Fruit fly (Drosophila melanogaster) whole organism, embryonic: ENCODE data around the gene pdm2.

Experiments
- ATbp ChIP-seq: fragments of 200-800 bp; sonication (Bioruptor generic); optimal IDR thresholded peaks from 2 replicates; lab custom pipeline; 2017; ENCODE audit warnings: missing biosample characterization, mild to moderate bottlenecking, missing genetic modification characterization, missing genetic modification reagents
- Asciz ChIP-seq: fragments of 200-800 bp; sonication (Bioruptor generic); optimal IDR thresholded peaks from 2 replicates; lab custom pipeline; 2017; ENCODE audit warnings: missing biosample characterization, mild to moderate bottlenecking, missing genetic modification characterization, missing genetic modification reagents
- Atf6 ChIP-seq: fragments of 200-800 bp; sonication (Bioruptor generic); IDR thresholded peaks from 2 replicates; pipeline ENCODE4 v1.3.6; 2022; ENCODE audit warnings: missing biosample characterization, missing genetic modification characterization
- CG10209 ChIP-seq: fragments of 200-800 bp; sonication (Bioruptor generic); optimal IDR thresholded peaks from 3 replicates; lab custom pipeline; 2017; ENCODE audit warnings: missing biosample characterization, mild to moderate bottlenecking, missing genetic modification characterization, missing genetic modification reagents
- CG10321 ChIP-seq: fragments of 200-800 bp; sonication (Bioruptor generic); IDR thresholded peaks from 2 replicates; pipeline ENCODE4 v1.3.6; 2022; ENCODE audit warnings: missing biosample characterization, missing genetic modification characterization
- CG11085 ChIP-seq: fragments of 200-800 bp; sonication (Bioruptor generic); IDR thresholded peaks from 2 replicates; pipeline ENCODE4 v1.3.6; 2022; ENCODE audit warnings: missing biosample characterization, missing genetic modification characterization
- CG12104 ChIP-seq: fragments of 200-800 bp; sonication (Bioruptor generic); optimal IDR thresholded peaks from 3 replicates; lab custom pipeline; 2016; ENCODE audit warnings: missing biosample characterization, missing genetic modification characterization
- CG1233 ChIP-seq: fragments of 200-800 bp; sonication (Bioruptor generic); optimal IDR thresholded peaks from 4 replicates; lab custom pipeline; 2018; ENCODE audit warnings: missing biosample characterization, mild to moderate bottlenecking, missing genetic modification characterization
- CG13123 ChIP-seq: fragments of 200-800 bp; sonication (Bioruptor generic); optimal IDR thresholded peaks from 2 replicates; lab custom pipeline; 2016; ENCODE audit warnings: missing biosample characterization, missing genetic modification characterization
- CG13287 ChIP-seq: fragments of 200-800 bp; sonication (Bioruptor generic); IDR thresholded peaks from 2 replicates; pipeline ENCODE4 v1.3.6; 2022; ENCODE audit warnings: missing biosample characterization, missing genetic modification characterization; ENCODE audit not compliant: partially characterized antibody
- CG13424 ChIP-seq: fragments of 200-800 bp; sonication (Bioruptor generic); optimal IDR thresholded peaks from 2 replicates; lab custom pipeline; 2019; ENCODE audit warnings: missing biosample characterization, mild to moderate bottlenecking, missing genetic modification characterization, moderate library complexity
- CG14441 ChIP-seq: fragments of 200-800 bp; sonication (Bioruptor generic); IDR thresholded peaks from 2 replicates; pipeline ENCODE4 v1.3.6; 2022; ENCODE audit warnings: missing biosample characterization, missing genetic modification characterization
- CG15073 ChIP-seq: fragments of 200-800 bp; sonication (Bioruptor generic); optimal IDR thresholded peaks from 2 replicates; lab custom pipeline; 2016; ENCODE audit warnings: missing biosample characterization, missing genetic modification characterization
- CG15269 ChIP-seq: fragments of 200-800 bp; sonication (Bioruptor generic); optimal IDR thresholded peaks from 2 replicates; lab custom pipeline; 2018; ENCODE audit warnings: missing biosample characterization, mild to moderate bottlenecking, missing genetic modification characterization, moderate library complexity
- CG15514 ChIP-seq: fragments of 200-800 bp; sonication (Bioruptor generic); optimal IDR thresholded peaks from 3 replicates; lab custom pipeline; 2017; ENCODE audit warnings: missing biosample characterization, missing genetic modification characterization, mild to moderate bottlenecking, moderate library complexity, missing genetic modification reagents
- CG15696 ChIP-seq: fragments of 200-800 bp; sonication (Bioruptor generic); optimal IDR thresholded peaks from 2 replicates; lab custom pipeline; 2019; ENCODE audit warnings: missing biosample characterization, mild to moderate bottlenecking, missing genetic modification characterization, moderate library complexity
- CG17359 ChIP-seq: fragments of 200-800 bp; sonication (Bioruptor generic); optimal IDR thresholded peaks from 3 replicates; lab custom pipeline; 2018; ENCODE audit warnings: missing biosample characterization, mild to moderate bottlenecking, missing genetic modification characterization, moderate library complexity
- CG18599 ChIP-seq: fragments of 200-800 bp; sonication (Bioruptor generic); optimal IDR thresholded peaks from 3 replicates; lab custom pipeline; 2017; ENCODE audit warnings: missing biosample characterization, missing genetic modification characterization, mild to moderate bottlenecking, moderate library complexity, missing genetic modification reagents
- CG18619 ChIP-seq: fragments of 200-800 bp; sonication (Bioruptor generic); optimal IDR thresholded peaks from 3 replicates; lab custom pipeline; 2017; ENCODE audit warnings: missing biosample characterization, mild to moderate bottlenecking, missing genetic modification characterization
- CG2875 ChIP-seq: fragments of 200-800 bp; sonication (Bioruptor generic); optimal IDR thresholded peaks from 2 replicates; lab custom pipeline; 2017; ENCODE audit warnings: missing biosample characterization, mild to moderate bottlenecking, missing genetic modification characterization, missing genetic modification reagents
- CG30403 ChIP-seq: fragments of 200-800 bp; sonication (Bioruptor generic); optimal IDR thresholded peaks from 3 replicates; lab custom pipeline; 2016; ENCODE audit warnings: missing biosample characterization, missing genetic modification characterization
- CG33213 ChIP-seq: fragments of 200-800 bp; sonication (Bioruptor generic); optimal IDR thresholded peaks from 3 replicates; lab custom pipeline; 2016; ENCODE audit warnings: missing biosample characterization, missing genetic modification characterization
- CG6175 ChIP-seq: fragments of 200-800 bp; sonication (Bioruptor generic); IDR thresholded peaks from 3 replicates; pipeline ENCODE4 v1.3.6; 2022; ENCODE audit warnings: missing biosample characterization, missing genetic modification characterization
- CG6791 ChIP-seq: fragments of 200-800 bp; sonication (Bioruptor generic); IDR thresholded peaks from 3 replicates; pipeline ENCODE4 v1.3.6; 2022; ENCODE audit warnings: missing biosample characterization, missing genetic modification characterization; ENCODE audit not compliant: partially characterized antibody
- CG9817 ChIP-seq: fragments of 200-800 bp; sonication (Bioruptor generic); optimal IDR thresholded peaks from 2 replicates; lab custom pipeline; 2018; ENCODE audit warnings: missing biosample characterization, mild to moderate bottlenecking, missing genetic modification characterization, moderate library complexity
- Deaf1 ChIP-seq: fragments of 200-800 bp; optimal IDR thresholded peaks from 3 replicates; lab custom pipeline; 2019; ENCODE audit warnings: missing biosample characterization, mild to moderate bottlenecking, missing genetic modification characterization, moderate library complexity
- Eip74EF ChIP-seq, 2 experiments: fragments of 200-800 bp in 1 of 2; fragments of >200 bp in 1 of 2; sonication (Bioruptor generic) in 1 of 2; optimal IDR thresholded peaks; 2 replicates each; lab custom pipeline; 2017 to 2019; ENCODE audit warnings: missing biosample characterization in 2 of 2, missing genetic modification characterization in 2 of 2, mild to moderate bottlenecking in 1 of 2, moderate library complexity in 1 of 2
- Myb ChIP-seq: fragments of 200-800 bp; sonication (Bioruptor generic); optimal IDR thresholded peaks from 2 replicates; lab custom pipeline; 2016; ENCODE audit warnings: missing biosample characterization, missing genetic modification characterization
- NC2β ChIP-seq: fragments of 200-800 bp; sonication (Bioruptor generic); optimal IDR thresholded peaks from 2 replicates; lab custom pipeline; 2016; ENCODE audit warnings: missing biosample characterization, missing genetic modification characterization
- ab ChIP-seq: fragments of 200-800 bp; sonication (Bioruptor generic); optimal IDR thresholded peaks from 2 replicates; lab custom pipeline; 2016; ENCODE audit warnings: missing biosample characterization, missing genetic modification characterization
- btn ChIP-seq: fragments of 200-800 bp; sonication (Bioruptor generic); optimal IDR thresholded peaks from 2 replicates; lab custom pipeline; 2016; ENCODE audit warnings: missing biosample characterization, missing genetic modification characterization
- cg ChIP-seq: fragments of 200-800 bp; sonication (Bioruptor generic); optimal IDR thresholded peaks from 3 replicates; lab custom pipeline; 2019; ENCODE audit warnings: missing biosample characterization, mild to moderate bottlenecking, missing genetic modification characterization, moderate library complexity
- chif ChIP-seq, 2 experiments: fragments of 200-800 bp; sonication (Bioruptor generic); optimal IDR thresholded peaks; 3 replicates each; lab custom pipeline; 2016; ENCODE audit warnings: missing biosample characterization in 2 of 2, missing genetic modification characterization in 2 of 2
- chinmo ChIP-seq: fragments of 200-800 bp; sonication (Bioruptor generic); IDR thresholded peaks from 4 replicates; pipeline ENCODE4 v1.3.6; 2022; ENCODE audit warnings: missing biosample characterization, missing genetic modification characterization; ENCODE audit not compliant: partially characterized antibody
- crp ChIP-seq, 2 experiments: fragments of 200-800 bp; sonication (Bioruptor generic); optimal IDR thresholded peaks; 2 replicates in 1 of 2; 3 replicates in 1 of 2; lab custom pipeline; 2017; ENCODE audit warnings: missing biosample characterization in 2 of 2, missing genetic modification characterization in 2 of 2, mild to moderate bottlenecking in 1 of 2, moderate library complexity in 1 of 2
- eyg ChIP-seq: fragments of 200-800 bp; sonication (Bioruptor generic); optimal IDR thresholded peaks from 3 replicates; lab custom pipeline; 2016; ENCODE audit warnings: missing biosample characterization, missing genetic modification characterization
- gcm2 ChIP-seq: fragments of 200-800 bp; sonication (Bioruptor generic); optimal IDR thresholded peaks from 2 replicates; lab custom pipeline; 2016; ENCODE audit warnings: missing biosample characterization, missing genetic modification characterization
- jigr1 ChIP-seq: fragments of 200-800 bp; sonication (Bioruptor generic); IDR thresholded peaks from 3 replicates; pipeline ENCODE4 v1.3.6; 2022; ENCODE audit warnings: missing biosample characterization, missing genetic modification characterization
- knrl ChIP-seq: fragments of 200-800 bp; sonication (Bioruptor generic); IDR thresholded peaks from 3 replicates; pipeline ENCODE4 v1.3.6; 2022; ENCODE audit warnings: missing biosample characterization, missing genetic modification characterization; ENCODE audit not compliant: partially characterized antibody
- nmo ChIP-seq: fragments of 200-800 bp; sonication (Bioruptor generic); optimal IDR thresholded peaks from 2 replicates; lab custom pipeline; 2018; ENCODE audit warnings: missing biosample characterization, mild to moderate bottlenecking, missing genetic modification characterization, moderate library complexity
- oc ChIP-seq: fragments of 200-800 bp; sonication (Bioruptor generic); optimal IDR thresholded peaks from 2 replicates; lab custom pipeline; 2018; ENCODE audit warnings: missing biosample characterization, mild to moderate bottlenecking, missing genetic modification characterization, moderate library complexity
- odd ChIP-seq: fragments of 200-800 bp; sonication (Bioruptor generic); optimal IDR thresholded peaks from 2 replicates; lab custom pipeline; 2017; ENCODE audit warnings: missing biosample characterization, mild to moderate bottlenecking, missing genetic modification characterization
- pnt ChIP-seq: fragments of 200-800 bp; sonication (Bioruptor generic); optimal IDR thresholded peaks from 3 replicates; lab custom pipeline; 2016; ENCODE audit warnings: missing biosample characterization, missing genetic modification characterization
- pum ChIP-seq: fragments of 200-800 bp; sonication (Bioruptor generic); optimal IDR thresholded peaks from 2 replicates; lab custom pipeline; 2016; ENCODE audit warnings: missing biosample characterization, missing genetic modification characterization
- tin ChIP-seq: fragments of 200-800 bp; sonication (Bioruptor generic); optimal IDR thresholded peaks from 3 replicates; lab custom pipeline; 2016; ENCODE audit warnings: missing biosample characterization, missing genetic modification characterization
- wor ChIP-seq: fragments of 200-800 bp; sonication (Bioruptor generic); IDR thresholded peaks from 2 replicates; pipeline ENCODE4 v1.3.6; 2022; ENCODE audit warnings: missing biosample characterization, missing genetic modification characterization
- zfh1 ChIP-seq: fragments of 200-800 bp; sonication (Bioruptor generic); IDR thresholded peaks from 3 replicates; pipeline ENCODE4 v1.3.6; 2022; ENCODE audit warnings: missing biosample characterization, missing genetic modification characterization

The pdm2 gene

dm6 chr2L:12720430-12721396 lies 63.7 kb downstream of the pdm2 start (continued):
- TF ChIP-seq NC2β = no peak
- TF ChIP-seq Atf6 = peak; percentile 76
- peak; percentile 20 for TF ChIP-seq Asciz (GFP tag; lab: Kevin White, UChicago)
- no peak for TF ChIP-seq CG6791
- no peak for TF ChIP-seq btn
- no peak for TF ChIP-seq crp (GFP tag; optimal IDR thresholded peaks at IDR 0.05; lab: Kevin White, UChicago)
- TF ChIP-seq CG18599 (GFP tag; lab: Kevin White, UChicago) = peak; percentile 71
- TF ChIP-seq CG15514 (GFP tag; lab: Kevin White, UChicago) = peak; percentile 48
- no peak for TF ChIP-seq CG2875 (GFP tag; lab: Kevin White, UChicago)
- TF ChIP-seq CG14441 (GFP tag; lab: Robert Waterston, UW) = peak; percentile 55
- TF ChIP-seq CG6175 = no peak
- TF ChIP-seq CG11085 (GFP tag; lab: Robert Waterston, UW) = no peak
- no peak for TF ChIP-seq CG13287 (GFP tag; lab: Robert Waterston, UW)
- peak; percentile 22 for TF ChIP-seq CG18619 (GFP tag; lab: Kevin White, UChicago)
- TF ChIP-seq CG17359 (tag; lab: Kevin White, UChicago) = peak; percentile 62
- TF ChIP-seq CG15269 = peak; percentile 62
- TF ChIP-seq odd (GFP tag; lab: Kevin White, UChicago) = peak; percentile 14
- TF ChIP-seq pum = peak; percentile 17
- TF ChIP-seq pnt (GFP tag; lab: Kevin White, UChicago) = peak; percentile 10
- TF ChIP-seq CG1233 (GFP tag; lab: Kevin White, UChicago) = peak; percentile 65
- TF ChIP-seq chif (GFP tag; optimal IDR thresholded peaks at IDR 0.05; lab: Kevin White, UChicago) = no peak
- no peak for TF ChIP-seq ab (GFP tag; lab: Kevin White, UChicago)
- TF ChIP-seq Myb (GFP tag; lab: Kevin White, UChicago) = no peak
- peak; percentile 42 for TF ChIP-seq CG13424
- TF ChIP-seq CG30403 (GFP tag; lab: Kevin White, UChicago) = peak; percentile 21
- no peak for TF ChIP-seq CG13123 (GFP tag; lab: Kevin White, UChicago)
- TF ChIP-seq CG15073 (GFP tag; lab: Kevin White, UChicago) = no peak
- TF ChIP-seq Eip74EF (GFP tag; optimal IDR thresholded peaks at IDR 0.05; lab: Kevin White, UChicago) = no peak
- peak; percentile 10 for TF ChIP-seq CG12104
- TF ChIP-seq CG10321 (GFP tag; lab: Robert Waterston, UW) = no peak
- no peak for TF ChIP-seq gcm2
- TF ChIP-seq CG15696 (tag; lab: Kevin White, UChicago) = peak; percentile 25
- TF ChIP-seq oc (tag; lab: Kevin White, UChicago) = no peak
- no peak for TF ChIP-seq CG33213
- TF ChIP-seq knrl = no peak
- peak; percentile 35 for TF ChIP-seq Deaf1 (tag; lab: Kevin White, UChicago)
- no peak for TF ChIP-seq jigr1 (GFP tag; lab: Robert Waterston, UW)
- TF ChIP-seq CG9817 (tag; lab: Kevin White, UChicago) = no peak
- no peak for TF ChIP-seq wor (GFP tag; lab: Robert Waterston, UW)
- peak; percentile 16 for TF ChIP-seq tin (GFP tag; lab: Kevin White, UChicago)
- 0 out of 4 replicates have a peak, but pooled peaks have one; percentile 40 for TF ChIP-seq chinmo
- peak; percentile 45; the same call in 1 of the 3 replicates for TF ChIP-seq zfh1 (GFP tag; lab: Robert Waterston, UW)
- peak; percentile 49 for TF ChIP-seq CG10209
- no peak for TF ChIP-seq cg (GFP tag; lab: Kevin White, UChicago)
- TF ChIP-seq nmo = peak; percentile 65
- TF ChIP-seq eyg (GFP tag; lab: Kevin White, UChicago) = no peak
- TF ChIP-seq ATbp (GFP tag; lab: Kevin White, UChicago) = peak; percentile 20
